Fruit fly (Drosophila melanogaster) whole organism, pupa: ENCODE results near the gene udt.
A peak's percentile ranks its signal among the peaks of the same experiment; 100 is the strongest.

Source experiments
- CG10348 ChIP-seq: fragments of 200-800 bp; sonication (Bioruptor generic); IDR thresholded peaks from 2 replicates; pipeline ENCODE4 v1.3.6; 2022; ENCODE audit warnings: missing biosample characterization, missing genetic modification characterization
- CG12605 ChIP-seq: fragments of 200-800 bp; sonication (Bioruptor generic); IDR thresholded peaks from 2 replicates; pipeline ENCODE4 v1.3.6; 2022; ENCODE audit warnings: missing biosample characterization, missing genetic modification characterization
- CG13204 ChIP-seq: fragments of 200-800 bp; sonication (Bioruptor generic); optimal IDR thresholded peaks from 2 replicates; lab custom pipeline; 2018; ENCODE audit warnings: missing biosample characterization, mild to moderate bottlenecking, missing genetic modification characterization, moderate library complexity
- CG14655 ChIP-seq: fragments of 200-800 bp; sonication (Bioruptor generic); optimal IDR thresholded peaks from 3 replicates; lab custom pipeline; 2017; ENCODE audit warnings: mild to moderate bottlenecking, missing biosample characterization, missing genetic modification reagents, missing genetic modification characterization
- CG15710 ChIP-seq: fragments of 200-800 bp; sonication (Bioruptor generic); optimal IDR thresholded peaks from 2 replicates; lab custom pipeline; 2018; ENCODE audit warnings: missing biosample characterization, mild to moderate bottlenecking, missing genetic modification characterization, moderate library complexity
- CG17806 ChIP-seq: fragments of 200-800 bp; sonication (Bioruptor generic); optimal IDR thresholded peaks from 2 replicates; lab custom pipeline; 2018; ENCODE audit warnings: missing biosample characterization, mild to moderate bottlenecking, missing genetic modification characterization, moderate library complexity
- CG32121 ChIP-seq: fragments of 200-800 bp; sonication (Bioruptor generic); IDR thresholded peaks from 2 replicates; pipeline ENCODE4 v1.3.6; 2022; ENCODE audit warnings: missing biosample characterization, missing genetic modification characterization
- CG34367 ChIP-seq: fragments of 200-800 bp; sonication (Bioruptor generic); optimal IDR thresholded peaks from 2 replicates; lab custom pipeline; 2018; ENCODE audit warnings: missing biosample characterization, mild to moderate bottlenecking, missing genetic modification characterization
- CG4496 ChIP-seq: fragments of 200-800 bp; sonication (Bioruptor generic); IDR thresholded peaks from 3 replicates; pipeline ENCODE4 v1.3.6; 2022; ENCODE audit warnings: missing biosample characterization, missing genetic modification characterization
- CG8159 ChIP-seq: fragments of 200-800 bp; sonication (Bioruptor generic); optimal IDR thresholded peaks from 3 replicates; lab custom pipeline; 2018; ENCODE audit warnings: missing biosample characterization, mild to moderate bottlenecking, missing genetic modification characterization, moderate library complexity
- CG8301 ChIP-seq: fragments of 200-800 bp; sonication (Bioruptor generic); optimal IDR thresholded peaks from 2 replicates; lab custom pipeline; 2018; ENCODE audit warnings: missing biosample characterization, mild to moderate bottlenecking, missing genetic modification characterization
- CG9948 ChIP-seq: fragments of 200-800 bp; sonication (Bioruptor generic); optimal IDR thresholded peaks from 2 replicates; lab custom pipeline; 2018; ENCODE audit warnings: missing biosample characterization, mild to moderate bottlenecking, missing genetic modification characterization, moderate library complexity
- D1 ChIP-seq: fragments of 200-800 bp; sonication (Bioruptor generic); optimal IDR thresholded peaks from 2 replicates; lab custom pipeline; 2018; ENCODE audit warnings: missing biosample characterization, mild to moderate bottlenecking, missing genetic modification characterization, moderate library complexity
- EcR ChIP-seq: fragments of 200-800 bp; sonication (Bioruptor generic); optimal IDR thresholded peaks from 3 replicates; lab custom pipeline; 2019; ENCODE audit warnings: missing biosample characterization, missing genetic modification characterization, mild to moderate bottlenecking, moderate library complexity, missing genetic modification reagents
- Ets98B ChIP-seq: fragments of 200-800 bp; sonication (Bioruptor generic); IDR thresholded peaks from 2 replicates; pipeline ENCODE4 v1.3.6; 2022; ENCODE audit warnings: missing biosample characterization, missing genetic modification characterization
- Pif1A ChIP-seq: fragments of 200-800 bp; sonication (Bioruptor generic); optimal IDR thresholded peaks from 3 replicates; lab custom pipeline; 2016; ENCODE audit warnings: missing biosample characterization, missing genetic modification characterization
- Pif1B ChIP-seq: fragments of 200-800 bp; sonication (Bioruptor generic); optimal IDR thresholded peaks from 3 replicates; lab custom pipeline; 2016; ENCODE audit warnings: missing biosample characterization, missing genetic modification characterization
- Snoo ChIP-seq: fragments of 200-800 bp; sonication (Bioruptor generic); optimal IDR thresholded peaks from 3 replicates; lab custom pipeline; 2017; ENCODE audit warnings: missing biosample characterization, mild to moderate bottlenecking, missing genetic modification characterization, inconsistent platforms
- fd96Ca ChIP-seq: fragments of 200-800 bp; sonication (Bioruptor generic); IDR thresholded peaks from 3 replicates; pipeline ENCODE4 v1.3.6; 2022; ENCODE audit warnings: missing biosample characterization, missing genetic modification characterization
- gl ChIP-seq: fragments of 200-800 bp; sonication (Bioruptor generic); optimal IDR thresholded peaks from 2 replicates; lab custom pipeline; 2018; ENCODE audit warnings: missing biosample characterization, mild to moderate bottlenecking, missing genetic modification characterization
- rn ChIP-seq: fragments of 200-800 bp; sonication (Bioruptor generic); IDR thresholded peaks from 2 replicates; pipeline ENCODE4 v1.3.6; 2022; ENCODE audit warnings: missing biosample characterization, missing genetic modification characterization

Gene udt

dm6 chr3R:23757912-23758607, 5.0 kb downstream of the udt start, which contains the start of the genes PTPMT1 and Hrd3:
Gene PTPMT1 (plus strand): TSS chr3R:23758339.
Gene Hrd3 (minus strand): TSS chr3R:23758557.
- peak; percentile 98 for TF ChIP-seq CG8301 (tag; lab: Kevin White, UChicago)
- TF ChIP-seq Snoo = peak; percentile 98
- peak; percentile 97 for TF ChIP-seq CG34367 (tag; lab: Kevin White, UChicago)
- peak; percentile 47 for TF ChIP-seq EcR (GFP tag; lab: Kevin White, UChicago)
- TF ChIP-seq rn (GFP tag; lab: Robert Waterston, UW) = peak; percentile 92
- TF ChIP-seq CG15710 (tag; lab: Kevin White, UChicago) = peak; percentile 99
- peak; percentile 91 for TF ChIP-seq gl (tag; lab: Kevin White, UChicago)
- TF ChIP-seq CG10348 = peak; percentile 93
- peak; percentile 99 for TF ChIP-seq CG8159 (tag; lab: Kevin White, UChicago)
- TF ChIP-seq Ets98B (GFP tag; lab: Robert Waterston, UW) = peak; percentile 91
- peak; percentile 97 for TF ChIP-seq CG17806 (tag; lab: Kevin White, UChicago)
- peak; percentile 100 for TF ChIP-seq CG14655
- TF ChIP-seq fd96Ca (GFP tag; lab: Robert Waterston, UW) = peak; percentile 94
- TF ChIP-seq CG9948 (tag; lab: Kevin White, UChicago) = peak; percentile 99
- TF ChIP-seq Pif1A (GFP tag; lab: Kevin White, UChicago) = peak; percentile 99
- peak; percentile 88 for TF ChIP-seq CG12605 (GFP tag; lab: Robert Waterston, UW)
- no peak for TF ChIP-seq D1 (tag; lab: Kevin White, UChicago)
- TF ChIP-seq CG4496 (GFP tag; lab: Robert Waterston, UW) = peak; percentile 97
- TF ChIP-seq Pif1B = peak; percentile 99
- peak; percentile 95 for TF ChIP-seq CG13204 (GFP tag; lab: Kevin White, UChicago)
- peak; percentile 95 for TF ChIP-seq CG32121 (GFP tag; lab: Robert Waterston, UW)

- no peak for TF ChIP-seq CG8301 (tag; lab: Kevin White, UChicago)
- peak; percentile 6 for TF ChIP-seq CG17806 (tag; lab: Kevin White, UChicago)
- TF ChIP-seq fd96Ca (GFP tag; lab: Robert Waterston, UW) = peak; percentile 28; the same call in 1 of the 3 replicates
- TF ChIP-seq CG12605 (GFP tag; lab: Robert Waterston, UW) = no peak
- TF ChIP-seq EcR (GFP tag; lab: Kevin White, UChicago) = peak; percentile 6
- TF ChIP-seq CG15710 (tag; lab: Kevin White, UChicago) = peak; percentile 39
- TF ChIP-seq CG14655 = no peak
- peak; percentile 58 for TF ChIP-seq Ets98B (GFP tag; lab: Robert Waterston, UW)
- peak; percentile 40 for TF ChIP-seq Snoo
- TF ChIP-seq CG32121 (GFP tag; lab: Robert Waterston, UW) = peak; percentile 20; the same call in 1 of the 2 replicates
- TF ChIP-seq CG4496 (GFP tag; lab: Robert Waterston, UW) = peak; percentile 29; the same call in 1 of the 3 replicates
These were observed 10.3 kb downstream of the udt start, which contains the start of the genes RanBP3 and Rpt5 for dm6 chr3R:23752728-23753127. Gene RanBP3 (minus strand): TSS chr3R:23752834. Gene Rpt5 (plus strand): TSS chr3R:23752876.

dm6 chr3R:23747446-23747845, 15.6 kb downstream of the udt start:
- TF ChIP-seq CG12605 (GFP tag; lab: Robert Waterston, UW) (no peak), EcR (GFP tag; lab: Kevin White, UChicago) (no peak), CG9948 (tag; lab: Kevin White, UChicago) (no peak), rn (GFP tag; lab: Robert Waterston, UW) (no peak), CG13204 (GFP tag; lab: Kevin White, UChicago) (no peak), CG8159 (tag; lab: Kevin White, UChicago) (no peak), Ets98B (GFP tag; lab: Robert Waterston, UW) (no peak), CG17806 (tag; lab: Kevin White, UChicago) (no peak), CG10348 (no peak), gl (tag; lab: Kevin White, UChicago) (no peak), CG34367 (tag; lab: Kevin White, UChicago) (no peak), Pif1A (GFP tag; lab: Kevin White, UChicago) (no peak), CG4496 (GFP tag; lab: Robert Waterston, UW) (no peak), CG15710 (tag; lab: Kevin White, UChicago) (no peak), CG32121 (GFP tag; lab: Robert Waterston, UW) (no peak), Snoo (no peak)
- TF ChIP-seq, all 21 proteins: peak for 0

- TF ChIP-seq gl (tag; lab: Kevin White, UChicago) = no peak
- no peak for TF ChIP-seq CG8159 (tag; lab: Kevin White, UChicago)
- TF ChIP-seq CG32121 (GFP tag; lab: Robert Waterston, UW) = no peak
- no peak for TF ChIP-seq Snoo
- TF ChIP-seq CG17806 (tag; lab: Kevin White, UChicago) = no peak
- TF ChIP-seq CG4496 (GFP tag; lab: Robert Waterston, UW) = no peak
- TF ChIP-seq CG9948 (tag; lab: Kevin White, UChicago) = no peak
- no peak for TF ChIP-seq CG14655
- TF ChIP-seq CG10348 = no peak
- TF ChIP-seq CG15710 (tag; lab: Kevin White, UChicago) = no peak
- TF ChIP-seq CG12605 (GFP tag; lab: Robert Waterston, UW) = no peak
- no peak for TF ChIP-seq EcR (GFP tag; lab: Kevin White, UChicago)
- TF ChIP-seq D1 (tag; lab: Kevin White, UChicago) = no peak
- no peak for TF ChIP-seq Pif1A (GFP tag; lab: Kevin White, UChicago)
- TF ChIP-seq Ets98B (GFP tag; lab: Robert Waterston, UW) = no peak
- TF ChIP-seq CG34367 (tag; lab: Kevin White, UChicago) = no peak
- no peak for TF ChIP-seq CG13204 (GFP tag; lab: Kevin White, UChicago)
These were observed 22.1 kb downstream of the udt start for dm6 chr3R:23740968-23741367.
